Worm (Caenorhabditis elegans) whole organism, early embryonic: ENCODE data around the gene hlh-11.

ENCODE experiments used
- B0310.2 ChIP-seq: sonication (generic microtip); optimal IDR thresholded peaks from 2 replicates; lab custom pipeline; 2016; ENCODE audit warnings: mild to moderate bottlenecking, missing genetic modification characterization, missing compliant biosample characterization
- F13C5.2 ChIP-seq: sonication (generic microtip); optimal IDR thresholded peaks from 2 replicates; lab custom pipeline; 2017; ENCODE audit warnings: mild to moderate bottlenecking, missing genetic modification characterization, inconsistent platforms, missing compliant biosample characterization
- aly-1 ChIP-seq: sonication (generic microtip); optimal IDR thresholded peaks from 2 replicates; lab custom pipeline; 2016; ENCODE audit warnings: missing genetic modification characterization, missing compliant biosample characterization
- ama-1 ChIP-seq: fragments of 150-350 bp; optimal IDR thresholded peaks from 2 replicates; lab custom pipeline; 2014
- ceh-13 ChIP-seq: fragments of 200-800 bp; sonication (Bioruptor generic); optimal IDR thresholded peaks from 2 replicates; lab custom pipeline; 2018; ENCODE audit warnings: mild to moderate bottlenecking, missing genetic modification characterization, missing compliant biosample characterization
- ceh-36 ChIP-seq: sonication (generic microtip); optimal IDR thresholded peaks from 2 replicates; lab custom pipeline; 2016; ENCODE audit warnings: missing genetic modification characterization, inconsistent platforms, missing compliant biosample characterization
- ets-7 ChIP-seq: sonication (generic microtip); optimal IDR thresholded peaks from 2 replicates; lab custom pipeline; 2016; ENCODE audit warnings: missing genotype, missing genetic modification characterization, missing compliant biosample characterization
- flt-1 ChIP-seq: fragments of 200-800 bp; sonication (Bioruptor generic); IDR thresholded peaks from 2 replicates; pipeline ENCODE4 v1.3.6; 2022; ENCODE audit warnings: missing genetic modification characterization, missing compliant biosample characterization
- hmbx-1 ChIP-seq: sonication (generic microtip); optimal IDR thresholded peaks from 2 replicates; lab custom pipeline; 2016; ENCODE audit warnings: mild to moderate bottlenecking, missing genetic modification characterization, missing compliant biosample characterization
- hmg-4 ChIP-seq: fragments of 200-800 bp; sonication (Bioruptor generic); optimal IDR thresholded peaks from 2 replicates; lab custom pipeline; 2018; ENCODE audit warnings: mild to moderate bottlenecking, missing genetic modification characterization, missing compliant biosample characterization
- hnd-1 ChIP-seq: sonication (generic microtip); optimal IDR thresholded peaks from 2 replicates; lab custom pipeline; 2016; ENCODE audit warnings: missing genetic modification characterization, missing compliant biosample characterization
- pes-1 ChIP-seq: fragments of 200-800 bp; sonication (Bioruptor generic); IDR thresholded peaks from 2 replicates; pipeline ENCODE4 v1.3.6; 2022; ENCODE audit warnings: missing genetic modification reagents, missing genetic modification characterization, missing compliant biosample characterization
- scrt-1 ChIP-seq: fragments of 200-800 bp; sonication (Bioruptor generic); IDR thresholded peaks from 2 replicates; pipeline ENCODE4 v1.3.6; 2022; ENCODE audit warnings: missing genetic modification characterization, missing compliant biosample characterization
- sea-1 ChIP-seq: fragments of 200-800 bp; sonication (Bioruptor generic); conservative IDR thresholded peaks from 2 replicates; pipeline ENCODE4 v1.3.6; 2022; ENCODE audit warnings: missing genetic modification characterization, missing compliant biosample characterization
- tbx-11 ChIP-seq: fragments of 200-800 bp; sonication (Bioruptor generic); IDR thresholded peaks from 2 replicates; pipeline ENCODE4 v1.3.6; 2022; ENCODE audit warnings: missing genetic modification characterization, missing compliant biosample characterization
- tbx-37 ChIP-seq: fragments of 200-800 bp; sonication (Bioruptor generic); conservative IDR thresholded peaks from 2 replicates; pipeline ENCODE4 v1.3.6; 2022; ENCODE audit warnings: missing genetic modification reagents, missing genetic modification characterization, missing compliant biosample characterization
- tra-4 ChIP-seq: sonication (generic microtip); optimal IDR thresholded peaks from 2 replicates; lab custom pipeline; 2017; ENCODE audit warnings: missing genetic modification characterization, missing compliant biosample characterization

hlh-11 gene

ce11 chrIII:9616426-9616825 lies 3.1 kb upstream of the hlh-11 start, which contains the start of gene hcp-3:
Gene hcp-3, minus strand, starts transcription at chrIII:9616470.
- no peak for TF ChIP-seq tbx-11 (GFP tag; lab: Robert Waterston, UW)

- TF ChIP-seq hnd-1 (tag; lab: Kevin White, UChicago): no peak
- TF ChIP-seq aly-1 (tag; lab: Kevin White, UChicago): no peak
- no peak for TF ChIP-seq hmg-4 (GFP tag; lab: Kevin White, UChicago)
- TF ChIP-seq F13C5.2 (tag; lab: Kevin White, UChicago): no peak
- TF ChIP-seq ceh-13: no peak
- TF ChIP-seq hmbx-1: no peak
- no peak for TF ChIP-seq ama-1 (lab: Kevin White, UChicago)
- no peak for TF ChIP-seq pes-1 (GFP tag; lab: Robert Waterston, UW)
- no peak for TF ChIP-seq tbx-11 (GFP tag; lab: Robert Waterston, UW)
- TF ChIP-seq sea-1: no peak
- TF ChIP-seq ets-7 (tag; lab: Kevin White, UChicago): no peak
- TF ChIP-seq ceh-36 (tag; lab: Kevin White, UChicago): no peak
- no peak for TF ChIP-seq flt-1 (GFP tag; lab: Robert Waterston, UW)
- no peak for TF ChIP-seq tbx-37
- TF ChIP-seq tra-4 (tag; lab: Kevin White, UChicago): no peak
- TF ChIP-seq B0310.2: no peak
- TF ChIP-seq scrt-1 (GFP tag; lab: Robert Waterston, UW): no peak
Observed at ce11 chrIII:9616933-9617332, 2.6 kb upstream of the hlh-11 start.

DNA sequence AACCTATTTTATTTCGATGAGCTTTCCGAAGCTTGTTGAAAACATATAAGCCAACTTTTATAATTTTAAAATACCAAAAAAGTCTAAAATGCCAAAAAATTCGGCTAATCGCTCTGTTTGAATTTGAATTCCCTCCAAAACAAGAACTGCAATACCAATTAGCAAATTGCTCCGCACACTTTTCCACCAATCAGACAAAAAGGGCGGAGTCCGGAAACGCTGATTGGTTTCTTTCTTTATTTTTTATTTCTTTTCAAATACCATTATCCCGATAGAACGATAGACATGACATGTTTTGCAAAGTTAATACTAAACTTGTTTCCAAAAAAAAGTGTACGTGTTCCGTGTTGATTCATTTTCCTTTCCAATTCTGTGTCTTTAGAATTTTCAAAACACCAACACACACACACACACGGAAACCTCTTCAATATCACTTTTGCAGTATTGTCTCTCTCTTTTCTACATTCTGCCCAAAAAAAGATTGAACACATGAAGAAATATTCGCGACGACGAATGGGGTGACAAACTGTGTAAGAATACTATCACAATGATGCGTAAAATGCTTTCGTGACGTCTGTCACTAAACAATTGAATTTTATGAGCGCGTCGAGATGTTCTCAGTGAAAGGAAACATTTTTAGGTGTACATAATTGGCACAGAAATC lies 1.8 kb upstream of the hlh-11 start:
- TF ChIP-seq flt-1 (GFP tag; lab: Robert Waterston, UW): no peak
- TF ChIP-seq tra-4 (tag; lab: Kevin White, UChicago): no peak
- no peak for TF ChIP-seq sea-1
- no peak for TF ChIP-seq scrt-1 (GFP tag; lab: Robert Waterston, UW)
- TF ChIP-seq tbx-11 (GFP tag; lab: Robert Waterston, UW): no peak
- TF ChIP-seq tbx-37: no peak
- TF ChIP-seq F13C5.2 (tag; lab: Kevin White, UChicago): no peak
- TF ChIP-seq hmbx-1: no peak
- TF ChIP-seq ama-1 (lab: Kevin White, UChicago): no peak
- TF ChIP-seq hmg-4 (GFP tag; lab: Kevin White, UChicago): no peak
- TF ChIP-seq ceh-36 (tag; lab: Kevin White, UChicago): no peak
- no peak for TF ChIP-seq pes-1 (GFP tag; lab: Robert Waterston, UW)
- no peak for TF ChIP-seq aly-1 (tag; lab: Kevin White, UChicago)
- TF ChIP-seq ets-7 (tag; lab: Kevin White, UChicago): no peak
- no peak for TF ChIP-seq B0310.2
- no peak for TF ChIP-seq hnd-1 (tag; lab: Kevin White, UChicago)
- TF ChIP-seq ceh-13: no peak

DNA sequence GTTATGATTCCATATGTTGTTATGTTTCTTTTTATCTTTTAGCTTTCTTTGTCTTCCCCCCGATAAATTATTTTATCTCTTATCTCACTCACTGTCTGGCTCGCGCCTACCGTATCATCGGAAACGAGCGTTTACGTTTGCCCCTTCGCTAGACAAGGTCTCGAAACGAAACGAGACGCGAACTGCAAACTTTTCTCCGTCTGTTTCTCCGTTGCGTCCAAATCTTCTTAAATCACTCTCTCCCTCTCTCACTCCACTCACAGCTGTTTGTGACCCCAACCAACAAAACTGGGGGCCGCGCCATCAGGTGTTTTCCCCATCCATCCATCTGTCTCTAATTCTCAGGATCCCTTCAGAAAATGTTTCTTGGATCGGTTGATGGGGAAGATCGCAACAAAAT lies 637 bp downstream of the hlh-11 start:
- no peak for TF ChIP-seq B0310.2
- TF ChIP-seq hmbx-1: no peak
- TF ChIP-seq flt-1 (GFP tag; lab: Robert Waterston, UW): no peak
- TF ChIP-seq F13C5.2 (tag; lab: Kevin White, UChicago): no peak
- TF ChIP-seq sea-1: no peak
- no peak for TF ChIP-seq tra-4 (tag; lab: Kevin White, UChicago)
- TF ChIP-seq pes-1 (GFP tag; lab: Robert Waterston, UW): no peak
- no peak for TF ChIP-seq aly-1 (tag; lab: Kevin White, UChicago)

ce11 chrIII:9621840-9622525 lies 2.5 kb downstream of the hlh-11 start:
- no peak for TF ChIP-seq hmg-4 (GFP tag; lab: Kevin White, UChicago)
- no peak for TF ChIP-seq pes-1 (GFP tag; lab: Robert Waterston, UW)
- TF ChIP-seq tra-4 (tag; lab: Kevin White, UChicago): no peak
- TF ChIP-seq ceh-36 (tag; lab: Kevin White, UChicago): no peak
- TF ChIP-seq scrt-1 (GFP tag; lab: Robert Waterston, UW): no peak
- TF ChIP-seq ets-7 (tag; lab: Kevin White, UChicago): no peak
- TF ChIP-seq hnd-1 (tag; lab: Kevin White, UChicago): no peak
- no peak for TF ChIP-seq flt-1 (GFP tag; lab: Robert Waterston, UW)
- TF ChIP-seq tbx-37: no peak
- no peak for TF ChIP-seq tbx-11 (GFP tag; lab: Robert Waterston, UW)
- no peak for TF ChIP-seq B0310.2
- no peak for TF ChIP-seq sea-1
- no peak for TF ChIP-seq ama-1 (lab: Kevin White, UChicago)
- no peak for TF ChIP-seq hmbx-1
- no peak for TF ChIP-seq aly-1 (tag; lab: Kevin White, UChicago)
- TF ChIP-seq F13C5.2 (tag; lab: Kevin White, UChicago): no peak

DNA sequence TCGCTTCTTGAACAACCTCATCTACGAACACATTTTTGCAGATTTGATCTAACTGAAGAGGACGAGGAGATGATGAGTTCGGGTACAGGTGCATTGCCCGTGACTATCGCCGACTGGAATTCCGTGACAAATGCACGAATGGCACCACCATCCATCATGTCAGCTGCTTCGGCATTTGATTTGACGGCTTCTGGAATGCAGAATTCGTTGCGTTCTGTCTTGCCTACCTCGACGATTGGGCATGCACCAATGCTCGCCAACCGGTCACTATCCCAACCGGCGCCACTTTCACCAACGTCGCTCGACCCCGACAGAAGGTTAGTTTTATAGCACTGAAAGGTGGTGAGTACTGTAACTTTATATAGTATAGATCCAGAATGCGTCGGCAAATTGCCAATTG lies 3.9 kb downstream of the hlh-11 start:
- TF ChIP-seq aly-1 (tag; lab: Kevin White, UChicago): no peak
- TF ChIP-seq hnd-1 (tag; lab: Kevin White, UChicago): no peak
- TF ChIP-seq F13C5.2 (tag; lab: Kevin White, UChicago): no peak
- no peak for TF ChIP-seq tra-4 (tag; lab: Kevin White, UChicago)
- no peak for TF ChIP-seq sea-1
- no peak for TF ChIP-seq pes-1 (GFP tag; lab: Robert Waterston, UW)
- no peak for TF ChIP-seq hmbx-1
- no peak for TF ChIP-seq scrt-1 (GFP tag; lab: Robert Waterston, UW)
- TF ChIP-seq ets-7 (tag; lab: Kevin White, UChicago): no peak
- no peak for TF ChIP-seq ceh-36 (tag; lab: Kevin White, UChicago)
- TF ChIP-seq B0310.2: no peak
- TF ChIP-seq ama-1 (lab: Kevin White, UChicago): no peak
- TF ChIP-seq tbx-37: no peak
- no peak for TF ChIP-seq flt-1 (GFP tag; lab: Robert Waterston, UW)
- TF ChIP-seq ceh-13: no peak

- TF ChIP-seq ama-1 (lab: Kevin White, UChicago): no peak
- TF ChIP-seq hnd-1 (tag; lab: Kevin White, UChicago): no peak
- no peak for TF ChIP-seq F13C5.2 (tag; lab: Kevin White, UChicago)
- TF ChIP-seq sea-1: no peak
- TF ChIP-seq B0310.2: no peak
- no peak for TF ChIP-seq ets-7 (tag; lab: Kevin White, UChicago)
- TF ChIP-seq tra-4 (tag; lab: Kevin White, UChicago): no peak
- TF ChIP-seq tbx-11 (GFP tag; lab: Robert Waterston, UW): no peak
- no peak for TF ChIP-seq flt-1 (GFP tag; lab: Robert Waterston, UW)
- TF ChIP-seq hmg-4 (GFP tag; lab: Kevin White, UChicago): no peak
- no peak for TF ChIP-seq aly-1 (tag; lab: Kevin White, UChicago)
- no peak for TF ChIP-seq scrt-1 (GFP tag; lab: Robert Waterston, UW)
- TF ChIP-seq hmbx-1: no peak
- no peak for TF ChIP-seq ceh-13
- TF ChIP-seq tbx-37: no peak
Observed at ce11 chrIII:9626602-9627001, 7.1 kb downstream of the hlh-11 start.
